Worm (Caenorhabditis elegans) whole organism, L3 larva: ENCODE results near the gene F49E11.2.

Experiments used
- elt-1 ChIP-seq: fragments of 150-350 bp; optimal IDR thresholded peaks from 2 replicates; lab custom pipeline; 2014; ENCODE audit warnings: missing biosample characterization, missing genetic modification characterization
- elt-3 ChIP-seq, 3 experiments: fragments of 150-350 bp in 1 of 3; sonication (generic microtip) in 2 of 3; optimal IDR thresholded peaks; 2 replicates in 2 of 3; 4 replicates in 1 of 3; lab custom pipeline; 2014 to 2017; ENCODE audit warnings: missing biosample characterization in 3 of 3, missing genetic modification characterization in 3 of 3
- nhr-12 ChIP-seq: fragments of 150-350 bp; optimal IDR thresholded peaks from 2 replicates; lab custom pipeline; 2014; ENCODE audit warnings: missing biosample characterization, missing genetic modification characterization
- nhr-28 ChIP-seq: fragments of 150-350 bp; optimal IDR thresholded peaks from 2 replicates; lab custom pipeline; 2014; ENCODE audit warnings: missing biosample characterization, missing genetic modification characterization
- nhr-77 ChIP-seq: fragments of 150-350 bp; optimal IDR thresholded peaks from 2 replicates; lab custom pipeline; 2014; ENCODE audit warnings: missing biosample characterization, missing genetic modification characterization
- unc-39 ChIP-seq: sonication (generic microtip); optimal IDR thresholded peaks from 4 replicates; lab custom pipeline; 2017; ENCODE audit warnings: missing biosample characterization, missing genetic modification characterization
- ztf-11 ChIP-seq: fragments of 150-350 bp; optimal IDR thresholded peaks from 2 replicates; lab custom pipeline; 2014; ENCODE audit warnings: missing biosample characterization, missing genetic modification characterization
- ztf-4 ChIP-seq: fragments of 150-350 bp; optimal IDR thresholded peaks from 2 replicates; lab custom pipeline; 2014; ENCODE audit warnings: missing biosample characterization, missing genetic modification characterization

DNA sequence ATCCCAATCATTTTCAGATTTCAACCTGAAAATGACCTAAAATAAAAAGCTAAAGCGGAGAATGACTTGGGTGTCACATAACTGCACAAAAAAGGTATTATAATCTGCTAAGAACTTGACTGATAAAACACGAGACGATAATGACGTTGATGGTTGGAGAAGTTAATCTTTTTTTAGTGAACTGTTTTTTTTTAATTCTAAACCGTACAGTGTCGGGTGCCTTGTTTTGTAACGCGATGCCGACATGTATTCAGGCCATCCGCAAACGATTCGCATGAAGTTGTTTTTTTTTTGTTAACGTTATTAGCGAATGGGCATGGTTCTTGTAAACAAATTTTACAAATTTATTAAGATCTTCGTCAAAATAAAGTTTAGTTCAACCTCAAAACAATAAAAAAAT is 49.4 kb downstream of the F49E11.2 start, which contains the start of gene K10D11.6:
- TF ChIP-seq ztf-4 (tag; lab: Kevin White, UChicago) (no peak), nhr-28 (no peak), ztf-11 (no peak), nhr-12 (tag; lab: Kevin White, UChicago) (no peak), elt-1 (no peak), nhr-77 (tag; lab: Kevin White, UChicago) (no peak), elt-3 (tag; optimal IDR thresholded peaks at IDR 0.05; lab: Kevin White, UChicago) (no peak), unc-39 (tag; lab: Kevin White, UChicago) (no peak)
